Worm (Caenorhabditis elegans) whole organism, mixed stage, embryonic: ENCODE results near the gene F21C10.19.

ENCODE experiments used
- M03D4.4 ChIP-seq: sonication (generic microtip); optimal IDR thresholded peaks from 2 replicates; lab custom pipeline; 2017; ENCODE audit warnings: mild to moderate bottlenecking, missing genetic modification characterization, missing compliant biosample characterization
- bed-3 ChIP-seq: fragments of 200-800 bp; sonication (Bioruptor generic); optimal IDR thresholded peaks from 3 replicates; lab custom pipeline; 2018; ENCODE audit warnings: mild to moderate bottlenecking, missing genetic modification characterization, moderate library complexity, missing compliant biosample characterization
- blmp-1 ChIP-seq: fragments of 150-350 bp; optimal IDR thresholded peaks from 2 replicates; lab custom pipeline; 2014; ENCODE audit warnings: missing biosample characterization, missing genetic modification characterization
- ceh-39 ChIP-seq: fragments of 150-350 bp; optimal IDR thresholded peaks from 2 replicates; lab custom pipeline; 2014; ENCODE audit warnings: missing biosample characterization, missing genetic modification characterization
- ceh-43 ChIP-seq: fragments of 200-800 bp; sonication (Bioruptor generic); optimal IDR thresholded peaks from 2 replicates; lab custom pipeline; 2018; ENCODE audit warnings: mild to moderate bottlenecking, missing genetic modification characterization, moderate library complexity, missing compliant biosample characterization
- ceh-83 ChIP-seq: fragments of 200-800 bp; sonication (Bioruptor generic); optimal IDR thresholded peaks from 2 replicates; lab custom pipeline; 2018; ENCODE audit warnings: mild to moderate bottlenecking, missing genetic modification characterization, missing compliant biosample characterization
- ces-1 ChIP-seq: fragments of 150-350 bp; optimal IDR thresholded peaks from 2 replicates; lab custom pipeline; 2014; ENCODE audit warnings: missing biosample characterization, missing genetic modification reagents, missing genetic modification characterization
- cnd-1 ChIP-seq: fragments of 200-800 bp; sonication (Bioruptor generic); optimal IDR thresholded peaks from 2 replicates; lab custom pipeline; 2018; ENCODE audit warnings: mild to moderate bottlenecking, missing genetic modification characterization, missing compliant biosample characterization
- drap-1 ChIP-seq: fragments of 200-800 bp; sonication (Bioruptor generic); optimal IDR thresholded peaks from 3 replicates; lab custom pipeline; 2018; ENCODE audit warnings: mild to moderate bottlenecking, missing genetic modification characterization, missing compliant biosample characterization
- elt-3 ChIP-seq: fragments of 150-350 bp; optimal IDR thresholded peaks from 2 replicates; lab custom pipeline; 2014; ENCODE audit warnings: missing biosample characterization, missing genetic modification characterization
- flh-1 ChIP-seq: fragments of 200-800 bp; sonication (Bioruptor generic); optimal IDR thresholded peaks from 2 replicates; lab custom pipeline; 2018; ENCODE audit warnings: mild to moderate bottlenecking, missing genetic modification characterization, moderate library complexity, missing compliant biosample characterization
- ham-2 ChIP-seq: fragments of 200-800 bp; sonication (Bioruptor generic); optimal IDR thresholded peaks from 2 replicates; lab custom pipeline; 2018; ENCODE audit warnings: mild to moderate bottlenecking, missing genetic modification characterization, missing compliant biosample characterization
- hlh-1 ChIP-seq: fragments of 150-350 bp; optimal IDR thresholded peaks from 2 replicates; lab custom pipeline; 2014; ENCODE audit warnings: missing biosample characterization, missing genetic modification reagents, missing genetic modification characterization
- lin-13 ChIP-seq: fragments of 150-350 bp; optimal IDR thresholded peaks from 2 replicates; lab custom pipeline; 2014; ENCODE audit warnings: missing biosample characterization, missing genetic modification characterization
- lin-32 ChIP-seq: fragments of 200-800 bp; sonication (Bioruptor generic); optimal IDR thresholded peaks from 2 replicates; lab custom pipeline; 2018; ENCODE audit warnings: mild to moderate bottlenecking, missing genetic modification characterization, missing compliant biosample characterization
- lsy-2 ChIP-seq: fragments of 150-350 bp; optimal IDR thresholded peaks from 2 replicates; lab custom pipeline; 2014; ENCODE audit warnings: missing biosample characterization, missing genetic modification characterization
- mab-5 ChIP-seq: fragments of 150-350 bp; optimal IDR thresholded peaks from 2 replicates; lab custom pipeline; 2014; ENCODE audit warnings: missing biosample characterization, missing genetic modification characterization
- mep-1 ChIP-seq: fragments of 150-350 bp; optimal IDR thresholded peaks from 2 replicates; lab custom pipeline; 2017; ENCODE audit warnings: missing biosample characterization, missing genetic modification reagents, missing genetic modification characterization, inconsistent platforms
- mls-2 ChIP-seq: sonication (generic microtip); optimal IDR thresholded peaks from 2 replicates; lab custom pipeline; 2016; ENCODE audit warnings: mild to moderate bottlenecking, missing genetic modification characterization, moderate library complexity, missing compliant biosample characterization
- nhr-12 ChIP-seq: fragments of 150-350 bp; optimal IDR thresholded peaks from 2 replicates; lab custom pipeline; 2014; ENCODE audit warnings: missing biosample characterization, missing genetic modification characterization
- nhr-2 ChIP-seq: fragments of 150-350 bp; optimal IDR thresholded peaks from 2 replicates; lab custom pipeline; 2014; ENCODE audit warnings: missing biosample characterization, missing genetic modification characterization
- nhr-237 ChIP-seq: fragments of 150-350 bp; optimal IDR thresholded peaks from 2 replicates; lab custom pipeline; 2014; ENCODE audit warnings: missing biosample characterization, missing genetic modification characterization
- nhr-28 ChIP-seq: fragments of 150-350 bp; optimal IDR thresholded peaks from 2 replicates; lab custom pipeline; 2014; ENCODE audit warnings: missing biosample characterization, missing genetic modification characterization
- pha-4 ChIP-seq: fragments of 150-350 bp; optimal IDR thresholded peaks from 2 replicates; lab custom pipeline; 2018; ENCODE audit warnings: missing biosample characterization, missing genetic modification reagents, missing genetic modification characterization
- sem-2 ChIP-seq: fragments of 200-800 bp; sonication (Bioruptor generic); optimal IDR thresholded peaks from 2 replicates; lab custom pipeline; 2018; ENCODE audit warnings: mild to moderate bottlenecking, missing genetic modification characterization, missing compliant biosample characterization
- sptf-1 ChIP-seq: sonication (generic microtip); optimal IDR thresholded peaks from 2 replicates; lab custom pipeline; 2017; ENCODE audit warnings: mild to moderate bottlenecking, missing genetic modification characterization, moderate library complexity, missing compliant biosample characterization
- tbx-8 ChIP-seq: fragments of 200-800 bp; sonication (Bioruptor generic); optimal IDR thresholded peaks from 2 replicates; lab custom pipeline; 2018; ENCODE audit warnings: mild to moderate bottlenecking, missing genetic modification characterization, moderate library complexity, missing compliant biosample characterization
- unc-120 ChIP-seq: sonication (generic microtip); optimal IDR thresholded peaks from 2 replicates; lab custom pipeline; 2017; ENCODE audit warnings: missing genetic modification characterization, missing compliant biosample characterization; ENCODE audit not compliant: poor library complexity, severe bottlenecking
- unc-39 ChIP-seq: fragments of 150-350 bp; optimal IDR thresholded peaks from 2 replicates; lab custom pipeline; 2014; ENCODE audit warnings: missing biosample characterization, missing genetic modification characterization
- unc-62 ChIP-seq: fragments of 150-350 bp; optimal IDR thresholded peaks from 2 replicates; lab custom pipeline; 2014; ENCODE audit warnings: missing biosample characterization, missing genetic modification reagents, missing genetic modification characterization
- zip-8 ChIP-seq: fragments of 150-350 bp; optimal IDR thresholded peaks from 2 replicates; lab custom pipeline; 2014; ENCODE audit warnings: missing biosample characterization, missing genetic modification characterization
- ztf-11 ChIP-seq: fragments of 150-350 bp; optimal IDR thresholded peaks from 2 replicates; lab custom pipeline; 2014; ENCODE audit warnings: missing biosample characterization, missing genetic modification characterization

F21C10.19 gene

ce11 chrV:9096674-9097073, 34.2 kb upstream of the F21C10.19 start:
- TF ChIP-seq ham-2 (GFP tag; lab: Kevin White, UChicago) (no peak), hlh-1 (tag; lab: Kevin White, UChicago) (no peak), tbx-8 (no peak), ceh-39 (no peak), pha-4 (tag; lab: Kevin White, UChicago) (no peak), nhr-237 (tag; lab: Kevin White, UChicago) (no peak), ceh-83 (GFP tag; lab: Kevin White, UChicago) (no peak)
- TF ChIP-seq, all 35 proteins: peak for 0

- TF ChIP-seq mab-5 (tag; lab: Kevin White, UChicago) (no peak), pha-4 (tag; lab: Kevin White, UChicago) (no peak), sem-2 (no peak), blmp-1 (tag; lab: Kevin White, UChicago) (no peak), ztf-11 (tag; lab: Kevin White, UChicago) (no peak), lsy-2 (tag; lab: Kevin White, UChicago) (no peak), ces-1 (GFP tag; lab: Kevin White, UChicago) (no peak), cnd-1 (tag; lab: Kevin White, UChicago) (no peak), hlh-1 (tag; lab: Kevin White, UChicago) (no peak), drap-1 (GFP tag; lab: Kevin White, UChicago) (no peak), unc-62 (GFP tag; lab: Kevin White, UChicago) (no peak), nhr-2 (tag; lab: Kevin White, UChicago) (no peak), unc-39 (no peak), zip-8 (no peak), nhr-237 (tag; lab: Kevin White, UChicago) (no peak), unc-120 (no peak), nhr-12 (tag; lab: Kevin White, UChicago) (no peak)
These were observed 33.7 kb upstream of the F21C10.19 start for ce11 chrV:9097213-9097612.

ce11 chrV:9098280-9098973, 32.4 kb upstream of the F21C10.19 start, which contains the start of gene F21C10.9:
Gene F21C10.9, minus strand, starts transcription at chrV:9098696.
- no peak for TF ChIP-seq lin-13 (tag; lab: Kevin White, UChicago)
- TF ChIP-seq mls-2 (tag; lab: Kevin White, UChicago), result no peak
- no peak for TF ChIP-seq ceh-39
- no peak for TF ChIP-seq nhr-28 (tag; lab: Kevin White, UChicago)
- TF ChIP-seq ztf-11 (tag; lab: Kevin White, UChicago), result no peak
- TF ChIP-seq ham-2 (GFP tag; lab: Kevin White, UChicago), result no peak
- TF ChIP-seq bed-3, result no peak
- TF ChIP-seq lsy-2 (tag; lab: Kevin White, UChicago), result no peak
- no peak for TF ChIP-seq hlh-1 (tag; lab: Kevin White, UChicago)
- TF ChIP-seq ceh-83 (GFP tag; lab: Kevin White, UChicago), result no peak
- no peak for TF ChIP-seq unc-39
- TF ChIP-seq sptf-1, result no peak
- no peak for TF ChIP-seq cnd-1 (tag; lab: Kevin White, UChicago)
- TF ChIP-seq lin-32, result no peak
- TF ChIP-seq blmp-1 (tag; lab: Kevin White, UChicago), result no peak

ce11 chrV:9101062-9101461, 29.8 kb upstream of the F21C10.19 start, which contains the start of gene frpr-6:
Gene frpr-6, minus strand, starts transcription at chrV:9101162.
- TF ChIP-seq cnd-1 (tag; lab: Kevin White, UChicago) (no peak), nhr-28 (tag; lab: Kevin White, UChicago) (no peak), mab-5 (tag; lab: Kevin White, UChicago) (no peak), ceh-39 (no peak), flh-1 (GFP tag; lab: Kevin White, UChicago) (no peak), mls-2 (tag; lab: Kevin White, UChicago) (no peak), ztf-11 (tag; lab: Kevin White, UChicago) (no peak), ces-1 (GFP tag; lab: Kevin White, UChicago) (no peak), lsy-2 (tag; lab: Kevin White, UChicago) (no peak), mep-1 (tag; lab: Kevin White, UChicago) (no peak), lin-13 (tag; lab: Kevin White, UChicago) (no peak), elt-3 (tag; lab: Kevin White, UChicago) (no peak)

ce11 chrV:9108219-9108618, 22.6 kb upstream of the F21C10.19 start, which contains the start of gene F21C10.18:
Gene F21C10.18, plus strand, starts transcription at chrV:9108519.
- no peak for TF ChIP-seq lsy-2 (tag; lab: Kevin White, UChicago)
- TF ChIP-seq M03D4.4 (tag; lab: Kevin White, UChicago), result no peak
- TF ChIP-seq blmp-1 (tag; lab: Kevin White, UChicago), result no peak
- no peak for TF ChIP-seq ceh-43 (GFP tag; lab: Kevin White, UChicago)
- TF ChIP-seq flh-1 (GFP tag; lab: Kevin White, UChicago), result no peak
- TF ChIP-seq tbx-8, result no peak
- no peak for TF ChIP-seq pha-4 (tag; lab: Kevin White, UChicago)
- TF ChIP-seq zip-8, result no peak
- TF ChIP-seq mls-2 (tag; lab: Kevin White, UChicago), result no peak
- TF ChIP-seq nhr-237 (tag; lab: Kevin White, UChicago), result no peak
- TF ChIP-seq ztf-11 (tag; lab: Kevin White, UChicago), result no peak
- TF ChIP-seq elt-3 (tag; lab: Kevin White, UChicago), result no peak
- no peak for TF ChIP-seq unc-62 (GFP tag; lab: Kevin White, UChicago)
- TF ChIP-seq unc-120, result no peak
- no peak for TF ChIP-seq ceh-83 (GFP tag; lab: Kevin White, UChicago)
- no peak for TF ChIP-seq nhr-28 (tag; lab: Kevin White, UChicago)
- TF ChIP-seq, all 35 proteins: peak for 0
